Fruit fly (Drosophila melanogaster) whole organism, embryonic: ENCODE data around the gene ara.

ENCODE experiments used
- ATbp ChIP-seq: fragments of 200-800 bp; sonication (Bioruptor generic); optimal IDR thresholded peaks from 2 replicates; lab custom pipeline; 2017; ENCODE audit warnings: missing biosample characterization, mild to moderate bottlenecking, missing genetic modification characterization, missing genetic modification reagents
- Abd-B ChIP-seq: fragments of 200-800 bp; sonication (Bioruptor generic); optimal IDR thresholded peaks from 2 replicates; lab custom pipeline; 2018; ENCODE audit warnings: missing biosample characterization, mild to moderate bottlenecking, missing genetic modification characterization, moderate library complexity
- Atf-2 ChIP-seq: fragments of 200-800 bp; sonication (Bioruptor generic); optimal IDR thresholded peaks from 2 replicates; lab custom pipeline; 2016; ENCODE audit warnings: missing biosample characterization, missing genetic modification characterization
- Blimp-1 ChIP-seq: fragments of 200-800 bp; sonication (Bioruptor generic); optimal IDR thresholded peaks from 3 replicates; lab custom pipeline; 2018; ENCODE audit warnings: missing biosample characterization, missing genetic modification characterization, mild to moderate bottlenecking, moderate library complexity, missing genetic modification reagents
- CG1024 ChIP-seq: fragments of 200-800 bp; sonication (Bioruptor generic); IDR thresholded peaks from 2 replicates; pipeline ENCODE4 v1.3.6; 2022; ENCODE audit warnings: missing biosample characterization, missing genetic modification characterization
- CG12104 ChIP-seq: fragments of 200-800 bp; sonication (Bioruptor generic); optimal IDR thresholded peaks from 3 replicates; lab custom pipeline; 2016; ENCODE audit warnings: missing biosample characterization, missing genetic modification characterization
- CG12299 ChIP-seq: fragments of 200-800 bp; sonication (Bioruptor generic); optimal IDR thresholded peaks from 2 replicates; lab custom pipeline; 2018; ENCODE audit warnings: missing biosample characterization, mild to moderate bottlenecking, missing genetic modification characterization
- CG14860 ChIP-seq: fragments of 200-800 bp; sonication (Bioruptor generic); IDR thresholded peaks from 3 replicates; pipeline ENCODE4 v1.3.6; 2022; ENCODE audit warnings: missing biosample characterization, missing genetic modification characterization; ENCODE audit not compliant: partially characterized antibody
- CG15011 ChIP-seq: fragments of 200-800 bp; sonication (Bioruptor generic); optimal IDR thresholded peaks from 3 replicates; lab custom pipeline; 2018; ENCODE audit warnings: missing biosample characterization, mild to moderate bottlenecking, missing genetic modification characterization
- CG15269 ChIP-seq: fragments of 200-800 bp; sonication (Bioruptor generic); optimal IDR thresholded peaks from 2 replicates; lab custom pipeline; 2018; ENCODE audit warnings: missing biosample characterization, mild to moderate bottlenecking, missing genetic modification characterization, moderate library complexity
- CG1602 ChIP-seq: fragments of 200-800 bp; sonication (Bioruptor generic); optimal IDR thresholded peaks from 3 replicates; lab custom pipeline; 2016; ENCODE audit warnings: missing biosample characterization, missing genetic modification characterization
- CG17186 ChIP-seq: fragments of 200-800 bp; sonication (Bioruptor generic); optimal IDR thresholded peaks from 3 replicates; lab custom pipeline; 2017; ENCODE audit warnings: missing biosample characterization, missing genetic modification reagents, missing genetic modification characterization
- CG17328 ChIP-seq: fragments of 200-800 bp; sonication (Bioruptor generic); IDR thresholded peaks from 2 replicates; pipeline ENCODE4 v1.3.6; 2022; ENCODE audit warnings: missing biosample characterization, missing genetic modification characterization
- CG17912 ChIP-seq: fragments of 200-800 bp; sonication (Bioruptor generic); optimal IDR thresholded peaks from 2 replicates; lab custom pipeline; 2018; ENCODE audit warnings: missing biosample characterization, mild to moderate bottlenecking, missing genetic modification characterization
- CG30431 ChIP-seq: fragments of 200-800 bp; sonication (Bioruptor generic); optimal IDR thresholded peaks from 2 replicates; lab custom pipeline; 2017; ENCODE audit warnings: missing biosample characterization, missing genetic modification characterization
- CG33557 ChIP-seq: fragments of 200-800 bp; sonication (Bioruptor generic); optimal IDR thresholded peaks from 2 replicates; lab custom pipeline; 2019; ENCODE audit warnings: missing biosample characterization, mild to moderate bottlenecking, missing genetic modification characterization, moderate library complexity
- CG5245 ChIP-seq: fragments of 200-800 bp; sonication (Bioruptor generic); optimal IDR thresholded peaks from 3 replicates; lab custom pipeline; 2016; ENCODE audit warnings: missing biosample characterization, missing genetic modification characterization
- CG8089 ChIP-seq: fragments of 200-800 bp; sonication (Bioruptor generic); optimal IDR thresholded peaks from 3 replicates; lab custom pipeline; 2016; ENCODE audit warnings: missing biosample characterization, missing genetic modification characterization
- CG9215 ChIP-seq: fragments of 200-800 bp; sonication (Bioruptor generic); IDR thresholded peaks from 2 replicates; pipeline ENCODE4 v1.3.6; 2022; ENCODE audit warnings: missing biosample characterization, missing genetic modification characterization
- Dll ChIP-seq: fragments of 200-800 bp; sonication (Bioruptor generic); IDR thresholded peaks from 4 replicates; pipeline ENCODE4 v1.3.6; 2022; ENCODE audit warnings: missing biosample characterization, missing genetic modification characterization; ENCODE audit not compliant: partially characterized antibody
- Dref ChIP-seq: fragments of 200-800 bp; sonication (Bioruptor generic); IDR thresholded peaks from 2 replicates; pipeline ENCODE4 v1.3.6; 2022; ENCODE audit warnings: missing biosample characterization, missing genetic modification characterization
- HLH54F ChIP-seq: fragments of 200-800 bp; sonication (Bioruptor generic); optimal IDR thresholded peaks from 3 replicates; lab custom pipeline; 2016; ENCODE audit warnings: missing biosample characterization, missing genetic modification characterization
- Hmr ChIP-seq: fragments of 200-800 bp; sonication (Bioruptor generic); optimal IDR thresholded peaks from 3 replicates; lab custom pipeline; 2017; ENCODE audit warnings: mild to moderate bottlenecking, missing biosample characterization, missing genetic modification reagents, missing genetic modification characterization
- NC2α ChIP-seq: fragments of 200-800 bp; sonication (Bioruptor generic); optimal IDR thresholded peaks from 2 replicates; lab custom pipeline; 2016; ENCODE audit warnings: missing biosample characterization, missing genetic modification characterization
- Opbp ChIP-seq: fragments of 200-800 bp; sonication (Bioruptor generic); IDR thresholded peaks from 3 replicates; pipeline ENCODE4 v1.3.6; 2022; ENCODE audit warnings: missing biosample characterization, missing genetic modification characterization; ENCODE audit not compliant: partially characterized antibody
- Rfx ChIP-seq: fragments of 200-800 bp; sonication (Bioruptor generic); IDR thresholded peaks from 2 replicates; pipeline ENCODE4 v1.3.6; 2022; ENCODE audit warnings: missing biosample characterization, missing genetic modification characterization
- Taf1 ChIP-seq: fragments of 200-800 bp; sonication (Bioruptor generic); IDR thresholded peaks from 2 replicates; pipeline ENCODE4 v1.3.6; 2022; ENCODE audit warnings: missing biosample characterization, missing genetic modification characterization
- Xbp1 ChIP-seq: fragments of 200-800 bp; sonication (Bioruptor generic); optimal IDR thresholded peaks from 3 replicates; lab custom pipeline; 2016; ENCODE audit warnings: missing biosample characterization, mild to moderate bottlenecking, missing genetic modification characterization
- ato ChIP-seq: fragments of 200-800 bp; sonication (Bioruptor generic); IDR thresholded peaks from 2 replicates; pipeline ENCODE4 v1.3.6; 2022; ENCODE audit warnings: missing biosample characterization, missing genetic modification characterization; ENCODE audit not compliant: partially characterized antibody
- bbx ChIP-seq: fragments of 200-800 bp; sonication (Bioruptor generic); IDR thresholded peaks from 2 replicates; pipeline ENCODE4 v1.3.6; 2022; ENCODE audit warnings: missing biosample characterization, missing genetic modification characterization; ENCODE audit not compliant: partially characterized antibody
- bigmax ChIP-seq: fragments of 200-800 bp; sonication (Bioruptor generic); optimal IDR thresholded peaks from 2 replicates; lab custom pipeline; 2018; ENCODE audit warnings: missing biosample characterization, mild to moderate bottlenecking, missing genetic modification characterization
- cwo ChIP-seq: fragments of 200-800 bp; sonication (Bioruptor generic); optimal IDR thresholded peaks from 3 replicates; lab custom pipeline; 2017; ENCODE audit warnings: missing biosample characterization, missing genetic modification characterization, mild to moderate bottlenecking, moderate library complexity, missing genetic modification reagents
- dimm ChIP-seq: fragments of 200-800 bp; sonication (Bioruptor generic); IDR thresholded peaks from 2 replicates; pipeline ENCODE4 v1.3.6; 2022; ENCODE audit warnings: missing biosample characterization, missing genetic modification characterization
- en ChIP-seq: fragments of 200-800 bp; sonication (Bioruptor generic); optimal IDR thresholded peaks from 2 replicates; lab custom pipeline; 2016; ENCODE audit warnings: missing biosample characterization, missing genetic modification characterization
- exex ChIP-seq: fragments of 200-800 bp; sonication (Bioruptor generic); optimal IDR thresholded peaks from 4 replicates; lab custom pipeline; 2018; ENCODE audit warnings: missing biosample characterization, mild to moderate bottlenecking, missing genetic modification characterization, moderate library complexity
- ftz-f1 ChIP-seq: fragments of 200-800 bp; sonication (Bioruptor generic); optimal IDR thresholded peaks from 2 replicates; lab custom pipeline; 2016; ENCODE audit warnings: missing biosample characterization, missing genetic modification characterization
- grau ChIP-seq: fragments of 200-800 bp; optimal IDR thresholded peaks from 3 replicates; lab custom pipeline; 2019; ENCODE audit warnings: missing biosample characterization, mild to moderate bottlenecking, missing genetic modification characterization, moderate library complexity
- gsb-n ChIP-seq: fragments of 200-800 bp; sonication (Bioruptor generic); optimal IDR thresholded peaks from 3 replicates; lab custom pipeline; 2018; ENCODE audit warnings: missing biosample characterization, mild to moderate bottlenecking, missing genetic modification characterization
- jumu ChIP-seq: fragments of 200-800 bp; sonication (Bioruptor generic); optimal IDR thresholded peaks from 3 replicates; lab custom pipeline; 2016; ENCODE audit warnings: missing biosample characterization, missing genetic modification characterization
- ken ChIP-seq: fragments of 200-800 bp; sonication (Bioruptor generic); IDR thresholded peaks from 3 replicates; pipeline ENCODE4 v1.3.6; 2022; ENCODE audit warnings: missing biosample characterization, missing genetic modification characterization
- luna ChIP-seq: fragments of 200-800 bp; sonication (Bioruptor generic); optimal IDR thresholded peaks from 2 replicates; lab custom pipeline; 2016; ENCODE audit warnings: missing biosample characterization, missing genetic modification characterization
- nau ChIP-seq: fragments of 200-800 bp; sonication (Bioruptor generic); optimal IDR thresholded peaks from 3 replicates; lab custom pipeline; 2017; ENCODE audit warnings: missing biosample characterization, mild to moderate bottlenecking, missing genetic modification characterization, missing genetic modification reagents
- phol ChIP-seq: fragments of 200-800 bp; sonication (Bioruptor generic); optimal IDR thresholded peaks from 3 replicates; lab custom pipeline; 2018; ENCODE audit warnings: missing biosample characterization, mild to moderate bottlenecking, missing genetic modification characterization, moderate library complexity
- ranshi ChIP-seq: fragments of 200-800 bp; sonication (Bioruptor generic); IDR thresholded peaks from 2 replicates; pipeline ENCODE4 v1.3.6; 2022; ENCODE audit warnings: missing biosample characterization, missing genetic modification characterization
- sens ChIP-seq: fragments of 200-800 bp; sonication (Bioruptor generic); peaks from one replicate; lab custom pipeline; 2016; ENCODE audit warnings: missing biosample characterization, missing genetic modification characterization
- sens-2 ChIP-seq: fragments of 200-800 bp; sonication (Bioruptor generic); IDR thresholded peaks from 2 replicates; pipeline ENCODE4 v1.3.6; 2022; ENCODE audit warnings: missing biosample characterization, missing genetic modification characterization
- slbo ChIP-seq: fragments of 200-800 bp; sonication (Bioruptor generic); IDR thresholded peaks from 2 replicates; pipeline ENCODE4 v1.3.6; 2022; ENCODE audit warnings: missing biosample characterization, missing genetic modification characterization
- sqz ChIP-seq: fragments of 200-800 bp; sonication (Bioruptor generic); optimal IDR thresholded peaks from 3 replicates; lab custom pipeline; 2018; ENCODE audit warnings: missing biosample characterization, mild to moderate bottlenecking, missing genetic modification characterization
- ttk ChIP-seq: fragments of 200-800 bp; sonication (Bioruptor generic); IDR thresholded peaks from 2 replicates; pipeline ENCODE4 v2.1.2; 2022; ENCODE audit warnings: missing biosample characterization, missing genetic modification characterization
- zf30C ChIP-seq: fragments of 200-800 bp; sonication (Bioruptor generic); optimal IDR thresholded peaks from 3 replicates; lab custom pipeline; 2018; ENCODE audit warnings: missing biosample characterization, mild to moderate bottlenecking, missing genetic modification characterization

Gene ara

dm6 chr3L:12533392-12534070 lies 46.9 kb upstream of the ara start, which contains the start of the genes Tsf2 and CG34242 (continued):
- no peak for TF ChIP-seq CG30431 (GFP tag; lab: Kevin White, UChicago)
- TF ChIP-seq Opbp: no peak
- no peak for TF ChIP-seq HLH54F (GFP tag; lab: Kevin White, UChicago)
- TF ChIP-seq en (GFP tag; lab: Kevin White, UChicago): no peak
- TF ChIP-seq CG8089 (GFP tag; lab: Kevin White, UChicago): no peak
- TF ChIP-seq phol (tag; lab: Kevin White, UChicago): peak; percentile 92
- no peak for TF ChIP-seq CG14860 (GFP tag; lab: Robert Waterston, UW)
- peak; percentile 94 for TF ChIP-seq grau (tag; lab: Kevin White, UChicago)
- TF ChIP-seq ken: peak; percentile 77; the same call in 2 of the 3 replicates
- TF ChIP-seq ato (GFP tag; lab: Robert Waterston, UW): no peak
- no peak for TF ChIP-seq CG17912 (GFP tag; lab: Kevin White, UChicago)
- TF ChIP-seq luna (GFP tag; lab: Kevin White, UChicago): no peak
- TF ChIP-seq CG15269 (tag; lab: Kevin White, UChicago): no peak
- TF ChIP-seq CG12104: peak; percentile 45
- peak; percentile 3 for TF ChIP-seq CG1602 (GFP tag; lab: Kevin White, UChicago)
- TF ChIP-seq Atf-2: no peak
- peak; percentile 8 for TF ChIP-seq CG5245
- no peak for TF ChIP-seq exex (tag; lab: Kevin White, UChicago)
- no peak for TF ChIP-seq sqz (GFP tag; lab: Kevin White, UChicago)
- TF ChIP-seq sens (GFP tag; lab: Kevin White, UChicago): peak; percentile 67
- no peak for TF ChIP-seq Abd-B
- peak; percentile 16 for TF ChIP-seq CG12299 (tag; lab: Kevin White, UChicago)
- TF ChIP-seq CG9215: peak; percentile 86
- TF ChIP-seq Xbp1: no peak
- TF ChIP-seq NC2α: no peak
- TF ChIP-seq ATbp: peak; percentile 60
- TF ChIP-seq CG15011 (GFP tag; lab: Kevin White, UChicago): no peak
- TF ChIP-seq ftz-f1 (GFP tag; lab: Kevin White, UChicago): no peak
- no peak for TF ChIP-seq bbx (GFP tag; lab: Robert Waterston, UW)
- TF ChIP-seq Rfx (GFP tag; lab: Robert Waterston, UW): peak; percentile 96
- peak; percentile 64 for TF ChIP-seq cwo (GFP tag; lab: Kevin White, UChicago)
- peak; percentile 8 for TF ChIP-seq jumu (GFP tag; lab: Kevin White, UChicago)
- TF ChIP-seq slbo (GFP tag; lab: Robert Waterston, UW): peak; percentile 69
- TF ChIP-seq sens-2 (GFP tag; lab: Robert Waterston, UW): peak; percentile 78; the same call in 1 of the 2 replicates
- TF ChIP-seq Hmr: no peak
- TF ChIP-seq CG1024 (GFP tag; lab: Robert Waterston, UW): 0 out of 2 replicates have a peak, but pooled peaks have one; percentile 12
- no peak for TF ChIP-seq bigmax (GFP tag; lab: Kevin White, UChicago)
- no peak for TF ChIP-seq Dll
- TF ChIP-seq ttk: peak; percentile 96
- TF ChIP-seq ranshi: peak; percentile 95
- peak; percentile 72 for TF ChIP-seq Blimp-1
- TF ChIP-seq nau (GFP tag; lab: Kevin White, UChicago): peak; percentile 51
- TF ChIP-seq CG17328 (GFP tag; lab: Robert Waterston, UW): no peak
- TF ChIP-seq dimm: peak; percentile 87
- TF ChIP-seq Dref (GFP tag; lab: Robert Waterston, UW): no peak
- TF ChIP-seq gsb-n (tag; lab: Kevin White, UChicago): no peak
- peak; percentile 87 for TF ChIP-seq Taf1 (GFP tag; lab: Robert Waterston, UW)
- no peak for TF ChIP-seq CG33557 (GFP tag; lab: Kevin White, UChicago)
- no peak for TF ChIP-seq zf30C (GFP tag; lab: Kevin White, UChicago)
- peak; percentile 56 for TF ChIP-seq CG17186 (GFP tag; lab: Kevin White, UChicago)
